Worm (Caenorhabditis elegans) whole organism, late embryonic: ENCODE data around the gene mec-18.

Experiments
- C38D4.7 ChIP-seq: fragments of 200-800 bp; sonication (Bioruptor generic); optimal IDR thresholded peaks from 2 replicates; lab custom pipeline; 2018; ENCODE audit warnings: mild to moderate bottlenecking, missing genetic modification characterization, moderate library complexity, missing compliant biosample characterization
- ahr-1 ChIP-seq: sonication (generic microtip); optimal IDR thresholded peaks from 2 replicates; lab custom pipeline; 2016; ENCODE audit warnings: missing genetic modification characterization, missing compliant biosample characterization
- ama-1 ChIP-seq: fragments of 150-350 bp; optimal IDR thresholded peaks from 2 replicates; lab custom pipeline; 2014
- elt-4 ChIP-seq: sonication (generic microtip); optimal IDR thresholded peaks from 2 replicates; lab custom pipeline; 2016; ENCODE audit warnings: missing genetic modification characterization, missing compliant biosample characterization
- fkh-10 ChIP-seq: fragments of 150-350 bp; optimal IDR thresholded peaks from 2 replicates; lab custom pipeline; 2014; ENCODE audit warnings: missing biosample characterization, missing genetic modification reagents, missing genetic modification characterization
- hlh-13 ChIP-seq: fragments of 200-800 bp; sonication (Bioruptor generic); optimal IDR thresholded peaks from 2 replicates; lab custom pipeline; 2018; ENCODE audit warnings: mild to moderate bottlenecking, missing genetic modification characterization, missing compliant biosample characterization
- nfya-1 ChIP-seq: sonication (generic microtip); optimal IDR thresholded peaks from 2 replicates; lab custom pipeline; 2017; ENCODE audit warnings: missing genetic modification characterization, mild to moderate bottlenecking, missing compliant biosample characterization, antibody characterized with exemption, moderate library complexity
- nhr-11 ChIP-seq: fragments of 150-350 bp; optimal IDR thresholded peaks from 2 replicates; lab custom pipeline; 2014; ENCODE audit warnings: missing biosample characterization, missing genetic modification characterization
- nhr-232 ChIP-seq: sonication (generic microtip); optimal IDR thresholded peaks from 2 replicates; lab custom pipeline; 2016; ENCODE audit warnings: missing genetic modification characterization, missing compliant biosample characterization
- pha-4 ChIP-seq: fragments of 150-350 bp; optimal IDR thresholded peaks from 2 replicates; lab custom pipeline; 2018; ENCODE audit warnings: missing biosample characterization, missing genetic modification reagents, missing genetic modification characterization
- sox-4 ChIP-seq: sonication (generic microtip); optimal IDR thresholded peaks from 2 replicates; lab custom pipeline; 2017; ENCODE audit warnings: mild to moderate bottlenecking, missing genetic modification characterization, inconsistent platforms, missing compliant biosample characterization
- tbx-2 ChIP-seq: sonication (generic microtip); optimal IDR thresholded peaks from 2 replicates; lab custom pipeline; 2016; ENCODE audit warnings: missing genetic modification characterization, missing compliant biosample characterization
- ztf-16 ChIP-seq: sonication (generic microtip); optimal IDR thresholded peaks from 2 replicates; lab custom pipeline; 2017; ENCODE audit warnings: missing genetic modification characterization, missing compliant biosample characterization

ce11 chrX:4283989-4284388 is 10.0 kb upstream of the mec-18 start, which contains the start of gene ets-10:
- TF ChIP-seq C38D4.7 (GFP tag; lab: Kevin White, UChicago) (no peak), ztf-16 (tag; lab: Kevin White, UChicago) (no peak), pha-4 (tag; lab: Kevin White, UChicago) (no peak), ama-1 (lab: Kevin White, UChicago) (no peak), sox-4 (tag; lab: Kevin White, UChicago) (no peak), nhr-232 (tag; lab: Kevin White, UChicago) (no peak), hlh-13 (GFP tag; lab: Kevin White, UChicago) (no peak), nhr-11 (no peak), nfya-1 (tag; lab: Kevin White, UChicago) (no peak), fkh-10 (GFP tag; lab: Kevin White, UChicago) (no peak), elt-4 (tag; lab: Kevin White, UChicago) (no peak), ahr-1 (tag; lab: Kevin White, UChicago) (no peak), tbx-2 (tag; lab: Kevin White, UChicago) (no peak)
